Fruit fly (Drosophila melanogaster) whole organism, embryonic: ENCODE measurements around the gene CG14219.
A peak's percentile ranks its signal among the peaks of the same experiment; 100 is the strongest.

ENCODE experiments used
- Atf-2 ChIP-seq: fragments of 200-800 bp; sonication (Bioruptor generic); optimal IDR thresholded peaks from 2 replicates; lab custom pipeline; 2016; ENCODE audit warnings: missing biosample characterization, missing genetic modification characterization
- Atf3 ChIP-seq: fragments of 200-800 bp; sonication (Bioruptor generic); optimal IDR thresholded peaks from 3 replicates; lab custom pipeline; 2016; ENCODE audit warnings: missing biosample characterization, missing genetic modification characterization
- Blimp-1 ChIP-seq: fragments of 200-800 bp; sonication (Bioruptor generic); optimal IDR thresholded peaks from 3 replicates; lab custom pipeline; 2018; ENCODE audit warnings: missing biosample characterization, missing genetic modification characterization, mild to moderate bottlenecking, moderate library complexity, missing genetic modification reagents
- CG10979 ChIP-seq: fragments of 200-800 bp; sonication (Bioruptor generic); optimal IDR thresholded peaks from 2 replicates; lab custom pipeline; 2018; ENCODE audit warnings: missing biosample characterization, mild to moderate bottlenecking, missing genetic modification characterization, moderate library complexity
- CG13424 ChIP-seq: fragments of 200-800 bp; sonication (Bioruptor generic); optimal IDR thresholded peaks from 2 replicates; lab custom pipeline; 2019; ENCODE audit warnings: missing biosample characterization, mild to moderate bottlenecking, missing genetic modification characterization, moderate library complexity
- CG15601 ChIP-seq: fragments of 200-800 bp; sonication (Bioruptor generic); optimal IDR thresholded peaks from 3 replicates; lab custom pipeline; 2019; ENCODE audit warnings: missing biosample characterization, mild to moderate bottlenecking, missing genetic modification characterization, moderate library complexity
- CG16863 ChIP-seq: fragments of 200-800 bp; sonication (Bioruptor generic); optimal IDR thresholded peaks from 3 replicates; lab custom pipeline; 2016; ENCODE audit warnings: missing biosample characterization, missing genetic modification characterization
- CG17802 ChIP-seq: fragments of 200-800 bp; sonication (Bioruptor generic); optimal IDR thresholded peaks from 2 replicates; lab custom pipeline; 2018; ENCODE audit warnings: missing biosample characterization, mild to moderate bottlenecking, missing genetic modification characterization, moderate library complexity
- CG18599 ChIP-seq: fragments of 200-800 bp; sonication (Bioruptor generic); optimal IDR thresholded peaks from 3 replicates; lab custom pipeline; 2017; ENCODE audit warnings: missing biosample characterization, missing genetic modification characterization, mild to moderate bottlenecking, moderate library complexity, missing genetic modification reagents
- CG2199 ChIP-seq: fragments of 200-800 bp; sonication (Bioruptor generic); IDR thresholded peaks from 3 replicates; pipeline ENCODE4 v1.3.6; 2022; ENCODE audit warnings: missing biosample characterization, missing genetic modification characterization
- CG3838 ChIP-seq: fragments of 200-800 bp; sonication (Bioruptor generic); optimal IDR thresholded peaks from 3 replicates; lab custom pipeline; 2016; ENCODE audit warnings: missing biosample characterization, missing genetic modification characterization
- CG5180 ChIP-seq: fragments of 200-800 bp; sonication (Bioruptor generic); optimal IDR thresholded peaks from 3 replicates; lab custom pipeline; 2017; ENCODE audit warnings: missing biosample characterization, missing genetic modification characterization, mild to moderate bottlenecking, moderate library complexity, missing genetic modification reagents
- CG6175 ChIP-seq: fragments of 200-800 bp; sonication (Bioruptor generic); IDR thresholded peaks from 3 replicates; pipeline ENCODE4 v1.3.6; 2022; ENCODE audit warnings: missing biosample characterization, missing genetic modification characterization
- CG6689 ChIP-seq: fragments of 200-800 bp; sonication (Bioruptor generic); IDR thresholded peaks from 2 replicates; pipeline ENCODE4 v1.3.6; 2022; ENCODE audit warnings: missing biosample characterization, missing genetic modification characterization
- CG6813 ChIP-seq: fragments of 200-800 bp; sonication (Bioruptor generic); optimal IDR thresholded peaks from 2 replicates; lab custom pipeline; 2017; ENCODE audit warnings: missing biosample characterization, missing genetic modification characterization, mild to moderate bottlenecking, moderate library complexity, missing genetic modification reagents
- CG7271 ChIP-seq: fragments of 200-800 bp; sonication (Bioruptor generic); optimal IDR thresholded peaks from 2 replicates; lab custom pipeline; 2018; ENCODE audit warnings: missing biosample characterization, mild to moderate bottlenecking, missing genetic modification characterization, moderate library complexity
- CG7928 ChIP-seq: fragments of 200-800 bp; sonication (Bioruptor generic); optimal IDR thresholded peaks from 2 replicates; lab custom pipeline; 2017; ENCODE audit warnings: missing biosample characterization, mild to moderate bottlenecking, missing genetic modification characterization
- CG9797 ChIP-seq: fragments of 200-800 bp; sonication (Bioruptor generic); optimal IDR thresholded peaks from 3 replicates; lab custom pipeline; 2018; ENCODE audit warnings: missing biosample characterization, mild to moderate bottlenecking, missing genetic modification characterization
- CG9876 ChIP-seq: fragments of 200-800 bp; sonication (Bioruptor generic); optimal IDR thresholded peaks from 2 replicates; lab custom pipeline; 2016; ENCODE audit warnings: missing biosample characterization, missing genetic modification characterization
- Fer1 ChIP-seq: fragments of 200-800 bp; sonication (Bioruptor generic); optimal IDR thresholded peaks from 2 replicates; lab custom pipeline; 2017; ENCODE audit warnings: missing biosample characterization, mild to moderate bottlenecking, missing genetic modification characterization
- Fer2 ChIP-seq: fragments of 200-800 bp; sonication (Bioruptor generic); optimal IDR thresholded peaks from 2 replicates; lab custom pipeline; 2018; ENCODE audit warnings: missing biosample characterization, mild to moderate bottlenecking, missing genetic modification characterization, moderate library complexity
- H15 ChIP-seq: fragments of 200-800 bp; sonication (Bioruptor generic); IDR thresholded peaks from 3 replicates; pipeline ENCODE4 v1.3.6; 2022; ENCODE audit warnings: missing biosample characterization, missing genetic modification characterization
- Lpt ChIP-seq: fragments of >200 bp; optimal IDR thresholded peaks from 2 replicates; lab custom pipeline; 2018; ENCODE audit warnings: missing biosample characterization, missing genetic modification characterization
- NK7.1 ChIP-seq: fragments of 200-800 bp; sonication (Bioruptor generic); optimal IDR thresholded peaks from 3 replicates; lab custom pipeline; 2016; ENCODE audit warnings: missing biosample characterization, missing genetic modification characterization
- Nf-YC ChIP-seq: fragments of 200-800 bp; optimal IDR thresholded peaks from 3 replicates; lab custom pipeline; 2019; ENCODE audit warnings: missing biosample characterization, mild to moderate bottlenecking, missing genetic modification characterization, moderate library complexity
- Poxn ChIP-seq: fragments of 200-800 bp; sonication (Bioruptor generic); IDR thresholded peaks from 2 replicates; pipeline ENCODE4 v1.3.6; 2022; ENCODE audit warnings: missing biosample characterization, missing genetic modification characterization
- Rx ChIP-seq: fragments of 200-800 bp; sonication (Bioruptor generic); IDR thresholded peaks from 2 replicates; pipeline ENCODE4 v1.3.6; 2022; ENCODE audit warnings: missing biosample characterization, missing genetic modification characterization
- Tbp ChIP-seq: fragments of >200 bp; optimal IDR thresholded peaks from 2 replicates; lab custom pipeline; 2018; ENCODE audit warnings: missing biosample characterization, missing genetic modification characterization
- amos ChIP-seq: fragments of 200-800 bp; sonication (Bioruptor generic); IDR thresholded peaks from 2 replicates; pipeline ENCODE4 v1.3.6; 2022; ENCODE audit warnings: missing biosample characterization, missing genetic modification characterization; ENCODE audit not compliant: partially characterized antibody
- ash1 ChIP-seq: fragments of 200-800 bp; sonication (Bioruptor generic); optimal IDR thresholded peaks from 2 replicates; lab custom pipeline; 2018; ENCODE audit warnings: missing biosample characterization, mild to moderate bottlenecking, missing genetic modification characterization
- dmrt11E ChIP-seq: fragments of 200-800 bp; sonication (Bioruptor generic); optimal IDR thresholded peaks from 3 replicates; lab custom pipeline; 2018; ENCODE audit warnings: missing biosample characterization, mild to moderate bottlenecking, missing genetic modification characterization, moderate library complexity
- esg ChIP-seq: fragments of 200-800 bp; sonication (Bioruptor generic); conservative IDR thresholded peaks from 2 replicates; pipeline ENCODE4 v1.3.6; 2022; ENCODE audit warnings: missing biosample characterization, missing genetic modification characterization
- fd3F ChIP-seq: fragments of 200-800 bp; sonication (Bioruptor generic); optimal IDR thresholded peaks from 2 replicates; lab custom pipeline; 2018; ENCODE audit warnings: missing biosample characterization, mild to moderate bottlenecking, missing genetic modification characterization, moderate library complexity
- gcm ChIP-seq: fragments of 200-800 bp; sonication (Bioruptor generic); optimal IDR thresholded peaks from 2 replicates; lab custom pipeline; 2019; ENCODE audit warnings: missing biosample characterization, mild to moderate bottlenecking, missing genetic modification characterization, moderate library complexity
- gem ChIP-seq: fragments of 200-800 bp; sonication (Bioruptor generic); optimal IDR thresholded peaks from 2 replicates; lab custom pipeline; 2019; ENCODE audit warnings: missing biosample characterization, mild to moderate bottlenecking, missing genetic modification characterization, moderate library complexity
- gfzf ChIP-seq: fragments of 200-800 bp; sonication (Bioruptor generic); optimal IDR thresholded peaks from 2 replicates; lab custom pipeline; 2016; ENCODE audit warnings: missing biosample characterization, mild to moderate bottlenecking, missing genetic modification characterization, moderate library complexity
- gsb-n ChIP-seq: fragments of 200-800 bp; sonication (Bioruptor generic); optimal IDR thresholded peaks from 3 replicates; lab custom pipeline; 2018; ENCODE audit warnings: missing biosample characterization, mild to moderate bottlenecking, missing genetic modification characterization
- h ChIP-seq: fragments of >200 bp; optimal IDR thresholded peaks from 2 replicates; lab custom pipeline; 2017
- ham ChIP-seq: fragments of 200-800 bp; sonication (Bioruptor generic); IDR thresholded peaks from 2 replicates; pipeline ENCODE4 v1.3.6; 2022; ENCODE audit warnings: missing biosample characterization, missing genetic modification characterization
- ind ChIP-seq: fragments of 200-800 bp; sonication (Bioruptor generic); optimal IDR thresholded peaks from 3 replicates; lab custom pipeline; 2016; ENCODE audit warnings: missing biosample characterization, missing genetic modification characterization
- nom ChIP-seq: fragments of 200-800 bp; sonication (Bioruptor generic); optimal IDR thresholded peaks from 2 replicates; lab custom pipeline; 2017; ENCODE audit warnings: missing biosample characterization, missing genetic modification characterization, mild to moderate bottlenecking, moderate library complexity, missing genetic modification reagents
- pnt ChIP-seq: fragments of 200-800 bp; sonication (Bioruptor generic); optimal IDR thresholded peaks from 3 replicates; lab custom pipeline; 2016; ENCODE audit warnings: missing biosample characterization, missing genetic modification characterization
- repo ChIP-seq: fragments of 200-800 bp; sonication (Bioruptor generic); optimal IDR thresholded peaks from 2 replicates; lab custom pipeline; 2016; ENCODE audit warnings: missing biosample characterization, missing genetic modification characterization
- sob ChIP-seq: fragments of 200-800 bp; sonication (Bioruptor generic); IDR thresholded peaks from 2 replicates; pipeline ENCODE4 v1.3.6; 2022; ENCODE audit warnings: missing biosample characterization, missing genetic modification characterization
- ssp ChIP-seq: fragments of 200-800 bp; sonication (Bioruptor generic); IDR thresholded peaks from 2 replicates; pipeline ENCODE4 v1.3.6; 2022; ENCODE audit warnings: missing biosample characterization, missing genetic modification characterization
- toy ChIP-seq: fragments of 200-800 bp; sonication (Bioruptor generic); IDR thresholded peaks from 2 replicates; pipeline ENCODE4 v1.3.6; 2022; ENCODE audit warnings: missing biosample characterization, missing genetic modification characterization
- twi ChIP-seq: fragments of 200-800 bp; optimal IDR thresholded peaks from 2 replicates; lab custom pipeline; 2019; ENCODE audit warnings: missing biosample characterization, mild to moderate bottlenecking, missing genetic modification characterization, moderate library complexity
- unc-4 ChIP-seq: fragments of 200-800 bp; sonication (Bioruptor generic); IDR thresholded peaks from 2 replicates; pipeline ENCODE4 v1.3.6; 2022; ENCODE audit warnings: missing biosample characterization, missing genetic modification characterization; ENCODE audit not compliant: partially characterized antibody
- vfl ChIP-seq: fragments of 200-800 bp; sonication (Bioruptor generic); optimal IDR thresholded peaks from 2 replicates; lab custom pipeline; 2016; ENCODE audit warnings: missing biosample characterization, missing genetic modification characterization
- vvl ChIP-seq: fragments of 200-800 bp; sonication (Bioruptor generic); IDR thresholded peaks from 2 replicates; pipeline ENCODE4 v1.3.6; 2022; ENCODE audit warnings: missing biosample characterization, missing genetic modification characterization

CG14219 gene

dm6 chrX:19565714-19566316 lies 24.2 kb downstream of the CG14219 start, which contains the start of the genes Grip84 and car (continued):
- TF ChIP-seq ssp (GFP tag; lab: Robert Waterston, UW) (peak; percentile 96), gem (tag; lab: Kevin White, UChicago) (peak; percentile 86), dmrt11E (tag; lab: Kevin White, UChicago) (peak; percentile 72), H15 (GFP tag; lab: Robert Waterston, UW) (peak; percentile 43; the same call in 1 of the 3 replicates), CG16863 (no peak), CG3838 (GFP tag; lab: Kevin White, UChicago) (no peak), Poxn (GFP tag; lab: Robert Waterston, UW) (0 out of 2 replicates have a peak, but pooled peaks have one; percentile 22), CG5180 (GFP tag; lab: Kevin White, UChicago) (no peak), fd3F (peak; percentile 68), ham (GFP tag; lab: Robert Waterston, UW) (no peak), twi (tag; lab: Kevin White, UChicago) (peak; percentile 68), gsb-n (tag; lab: Kevin White, UChicago) (no peak), Lpt (GFP tag; lab: Kevin White, UChicago) (no peak), CG18599 (no peak), Rx (no peak), gfzf (GFP tag; lab: Kevin White, UChicago) (peak; percentile 60), CG15601 (tag; lab: Kevin White, UChicago) (no peak), Blimp-1 (GFP tag; lab: Kevin White, UChicago) (no peak), vvl (GFP tag; lab: Robert Waterston, UW) (peak; percentile 37; the same call in 1 of the 2 replicates), toy (GFP tag; lab: Robert Waterston, UW) (no peak), Fer2 (peak; percentile 25), ash1 (GFP tag; lab: Kevin White, UChicago) (no peak), CG6175 (GFP tag; lab: Robert Waterston, UW) (no peak), CG7271 (tag; lab: Kevin White, UChicago) (no peak), Atf-2 (GFP tag; lab: Kevin White, UChicago) (no peak), amos (no peak), CG2199 (GFP tag; lab: Robert Waterston, UW) (no peak), nom (GFP tag; lab: Kevin White, UChicago) (no peak), Atf3 (peak; percentile 6), h (no peak), CG9797 (GFP tag; lab: Kevin White, UChicago) (peak; percentile 77), CG13424 (tag; lab: Kevin White, UChicago) (peak; percentile 79), esg (GFP tag; lab: Robert Waterston, UW) (peak; percentile 67), Fer1 (GFP tag; lab: Kevin White, UChicago) (no peak), CG7928 (GFP tag; lab: Kevin White, UChicago) (no peak), CG9876 (GFP tag; lab: Kevin White, UChicago) (no peak), ind (GFP tag; lab: Kevin White, UChicago) (peak; percentile 61), unc-4 (GFP tag; lab: Robert Waterston, UW) (no peak), sob (GFP tag; lab: Robert Waterston, UW) (peak; percentile 66), CG10979 (tag; lab: Kevin White, UChicago) (peak; percentile 60), CG6689 (peak; percentile 79; the same call in 1 of the 2 replicates), pnt (GFP tag; lab: Kevin White, UChicago) (peak; percentile 73), NK7.1 (GFP tag; lab: Kevin White, UChicago) (no peak), CG6813 (GFP tag; lab: Kevin White, UChicago) (no peak), repo (GFP tag; lab: Kevin White, UChicago) (no peak), Nf-YC (tag; lab: Kevin White, UChicago) (peak; percentile 59), vfl (GFP tag; lab: Kevin White, UChicago) (no peak), Tbp (GFP tag; lab: Kevin White, UChicago) (no peak), CG17802 (tag; lab: Kevin White, UChicago) (peak; percentile 94), gcm (GFP tag; lab: Kevin White, UChicago) (peak; percentile 51)
